Worm (Caenorhabditis elegans) whole organism, L1 larva: ENCODE results near the gene R03D7.15.
"Not testable (repeated sequence)": the region's sequence is repeated elsewhere in the genome, so short reads cannot be mapped to it uniquely, and the experiment has no call there.

ENCODE experiments used
- C04F5.9 ChIP-seq: sonication (generic microtip); optimal IDR thresholded peaks from 2 replicates; lab custom pipeline; 2016; ENCODE audit warnings: missing genetic modification characterization, missing compliant biosample characterization
- C16A3.4 ChIP-seq: fragments of 150-350 bp; optimal IDR thresholded peaks from 2 replicates; lab custom pipeline; 2014; ENCODE audit warnings: missing biosample characterization, missing genetic modification characterization
- aha-1 ChIP-seq: fragments of 150-350 bp; optimal IDR thresholded peaks from 2 replicates; lab custom pipeline; 2014; ENCODE audit warnings: missing biosample characterization, missing genetic modification characterization
- alr-1 ChIP-seq: fragments of 200-800 bp; sonication (Bioruptor generic); optimal IDR thresholded peaks from 2 replicates; lab custom pipeline; 2018; ENCODE audit warnings: borderline replicate concordance, mild to moderate bottlenecking, missing genetic modification characterization, missing compliant biosample characterization
- blmp-1 ChIP-seq: fragments of 150-350 bp; optimal IDR thresholded peaks from 2 replicates; lab custom pipeline; 2014; ENCODE audit warnings: missing biosample characterization, missing genetic modification characterization
- ceh-82 ChIP-seq, 3 experiments: fragments of 150-350 bp in 1 of 3; sonication (generic microtip) in 2 of 3; optimal IDR thresholded peaks; 2 replicates each; lab custom pipeline; 2014 to 2017; ENCODE audit warnings: missing biosample characterization in 3 of 3, missing genetic modification characterization in 3 of 3
- ceh-88 ChIP-seq: fragments of 200-800 bp; sonication (Bioruptor generic); IDR thresholded peaks from 2 replicates; pipeline ENCODE4 v1.3.6; 2022; ENCODE audit warnings: missing genetic modification characterization, missing compliant biosample characterization
- efl-1 ChIP-seq, 4 experiments: fragments of 150-350 bp; optimal IDR thresholded peaks in 3 of 4; peaks in 1 of 4; 1 replicate in 1 of 4; 2 replicates in 3 of 4; lab custom pipeline; 2014; ENCODE audit warnings: missing biosample characterization in 2 of 4, missing genetic modification characterization in 2 of 4, missing genetic modification reagents in 2 of 4
- egl-27 ChIP-seq, 2 experiments: fragments of 150-350 bp in 1 of 2; sonication (generic microtip); optimal IDR thresholded peaks; 3 replicates each; lab custom pipeline; 2017 to 2018; ENCODE audit warnings: missing biosample characterization in 2 of 2, missing genetic modification characterization in 2 of 2, missing genetic modification reagents in 2 of 2
- elt-2 ChIP-seq: sonication (generic microtip); optimal IDR thresholded peaks from 2 replicates; lab custom pipeline; 2016; ENCODE audit warnings: missing genetic modification characterization, mild to moderate bottlenecking, inconsistent platforms, missing compliant biosample characterization, missing genetic modification reagents
- elt-3 ChIP-seq, 6 experiments: fragments of 150-350 bp in 1 of 6; sonication (generic microtip); optimal IDR thresholded peaks; 2 replicates each; lab custom pipeline; 2017 to 2018; ENCODE audit warnings: missing biosample characterization in 6 of 6, missing genetic modification characterization in 6 of 6, inconsistent platforms in 1 of 6
- fkh-4 ChIP-seq: sonication (generic microtip); optimal IDR thresholded peaks from 2 replicates; lab custom pipeline; 2016; ENCODE audit warnings: missing compliant biosample characterization, missing genetic modification characterization, borderline replicate concordance
- fkh-8 ChIP-seq: sonication (generic microtip); optimal IDR thresholded peaks from 2 replicates; lab custom pipeline; 2016; ENCODE audit warnings: mild to moderate bottlenecking, missing genetic modification characterization, missing compliant biosample characterization
- hlh-4 ChIP-seq: sonication (generic microtip); optimal IDR thresholded peaks from 2 replicates; lab custom pipeline; 2016; ENCODE audit warnings: mild to moderate bottlenecking, missing genetic modification characterization, missing compliant biosample characterization
- irx-1 ChIP-seq: sonication (generic microtip); optimal IDR thresholded peaks from 2 replicates; lab custom pipeline; 2016; ENCODE audit warnings: missing genetic modification characterization, missing compliant biosample characterization
- lin-13 ChIP-seq: fragments of 150-350 bp; optimal IDR thresholded peaks from 2 replicates; lab custom pipeline; 2014; ENCODE audit warnings: missing biosample characterization, missing genetic modification reagents, missing genetic modification characterization
- lin-14 ChIP-seq: fragments of 200-800 bp; sonication (Bioruptor generic); optimal IDR thresholded peaks from 2 replicates; lab custom pipeline; 2018; ENCODE audit warnings: mild to moderate bottlenecking, missing genetic modification characterization, moderate library complexity, missing compliant biosample characterization
- lin-35 ChIP-seq, 2 experiments: fragments of 150-350 bp; optimal IDR thresholded peaks; 2 replicates each; lab custom pipeline; 2014; ENCODE audit warnings: missing biosample characterization in 2 of 2, missing genetic modification characterization in 2 of 2, missing genetic modification reagents in 2 of 2
- lin-39 ChIP-seq: fragments of 150-350 bp; optimal IDR thresholded peaks from 2 replicates; lab custom pipeline; 2014; ENCODE audit warnings: missing biosample characterization, missing genetic modification reagents, missing genetic modification characterization
- lir-3 ChIP-seq: sonication (generic microtip); optimal IDR thresholded peaks from 2 replicates; lab custom pipeline; 2016; ENCODE audit warnings: mild to moderate bottlenecking, missing genetic modification characterization, moderate library complexity, missing compliant biosample characterization; ENCODE audit not compliant: poor library complexity
- mef-2 ChIP-seq: fragments of 150-350 bp; optimal IDR thresholded peaks from 2 replicates; lab custom pipeline; 2014; ENCODE audit warnings: missing biosample characterization, missing genetic modification characterization
- mep-1 ChIP-seq: fragments of 150-350 bp; optimal IDR thresholded peaks from 2 replicates; lab custom pipeline; 2014; ENCODE audit warnings: missing biosample characterization, missing genetic modification characterization
- nhr-11 ChIP-seq: fragments of 150-350 bp; optimal IDR thresholded peaks from 2 replicates; lab custom pipeline; 2014; ENCODE audit warnings: missing biosample characterization, missing genetic modification characterization
- nhr-12 ChIP-seq: sonication (generic microtip); optimal IDR thresholded peaks from 2 replicates; lab custom pipeline; 2017; ENCODE audit warnings: missing biosample characterization, missing genetic modification characterization
- nhr-19 ChIP-seq: fragments of 200-800 bp; sonication (Bioruptor generic); conservative IDR thresholded peaks from 2 replicates; pipeline ENCODE4 v1.3.6; 2022; ENCODE audit warnings: missing genetic modification characterization, missing compliant biosample characterization
- nhr-237 ChIP-seq: fragments of 150-350 bp; optimal IDR thresholded peaks from 2 replicates; lab custom pipeline; 2014; ENCODE audit warnings: missing biosample characterization, missing genetic modification characterization
- nhr-28 ChIP-seq: fragments of 150-350 bp; optimal IDR thresholded peaks from 2 replicates; lab custom pipeline; 2014; ENCODE audit warnings: missing biosample characterization, missing genetic modification characterization
- nhr-47 ChIP-seq: sonication (generic microtip); optimal IDR thresholded peaks from 2 replicates; lab custom pipeline; 2016; ENCODE audit warnings: mild to moderate bottlenecking, missing genetic modification characterization, moderate library complexity, missing compliant biosample characterization
- nhr-76 ChIP-seq: sonication (generic microtip); optimal IDR thresholded peaks from 2 replicates; lab custom pipeline; 2017; ENCODE audit warnings: missing biosample characterization, missing genetic modification characterization
- nhr-90 ChIP-seq: sonication (generic microtip); optimal IDR thresholded peaks from 2 replicates; lab custom pipeline; 2016; ENCODE audit warnings: mild to moderate bottlenecking, missing genetic modification characterization, missing compliant biosample characterization; ENCODE audit not compliant: poor library complexity
- pag-3 ChIP-seq: sonication (generic microtip); optimal IDR thresholded peaks from 2 replicates; lab custom pipeline; 2017; ENCODE audit warnings: missing genetic modification characterization, mild to moderate bottlenecking, missing compliant biosample characterization, antibody characterized with exemption, borderline replicate concordance; ENCODE audit not compliant: insufficient read depth
- pqm-1 ChIP-seq: sonication (generic microtip); optimal IDR thresholded peaks from 3 replicates; lab custom pipeline; 2017; ENCODE audit warnings: missing biosample characterization, missing genetic modification characterization
- rnt-1 ChIP-seq: sonication (generic microtip); optimal IDR thresholded peaks from 2 replicates; lab custom pipeline; 2016; ENCODE audit warnings: mild to moderate bottlenecking, missing genetic modification characterization, moderate library complexity, missing compliant biosample characterization
- snpc-4 ChIP-seq: fragments of 150-350 bp; optimal IDR thresholded peaks from 2 replicates; lab custom pipeline; 2014; ENCODE audit warnings: missing biosample characterization, missing genetic modification characterization
- snu-23 ChIP-seq: sonication (generic microtip); optimal IDR thresholded peaks from 2 replicates; lab custom pipeline; 2016; ENCODE audit warnings: missing genetic modification characterization, missing compliant biosample characterization
- sox-4 ChIP-seq: sonication (generic microtip); optimal IDR thresholded peaks from 2 replicates; lab custom pipeline; 2016; ENCODE audit warnings: missing genetic modification characterization, missing compliant biosample characterization
- sup-37 ChIP-seq: fragments of 200-800 bp; sonication (Bioruptor generic); optimal IDR thresholded peaks from 2 replicates; lab custom pipeline; 2018; ENCODE audit warnings: mild to moderate bottlenecking, missing genetic modification characterization, missing compliant biosample characterization
- unc-130 ChIP-seq: fragments of 150-350 bp; optimal IDR thresholded peaks from 2 replicates; lab custom pipeline; 2017; ENCODE audit warnings: missing biosample characterization, missing genetic modification characterization, inconsistent platforms
- unc-30 ChIP-seq: sonication (generic microtip); optimal IDR thresholded peaks from 2 replicates; lab custom pipeline; 2017; ENCODE audit warnings: missing biosample characterization, missing genetic modification characterization
- vab-15 ChIP-seq: sonication (generic microtip); optimal IDR thresholded peaks from 2 replicates; lab custom pipeline; 2017; ENCODE audit warnings: missing genotype, mild to moderate bottlenecking, missing genetic modification characterization, missing compliant biosample characterization
- zip-4 ChIP-seq: fragments of 200-800 bp; sonication (Bioruptor generic); optimal IDR thresholded peaks from 2 replicates; lab custom pipeline; 2018; ENCODE audit warnings: mild to moderate bottlenecking, missing genetic modification characterization, moderate library complexity, missing compliant biosample characterization
- ztf-11 ChIP-seq, 2 experiments: sonication (generic microtip); optimal IDR thresholded peaks; 2 replicates each; lab custom pipeline; 2016 to 2017; ENCODE audit warnings: missing genetic modification characterization in 2 of 2, missing biosample characterization in 1 of 2, missing compliant biosample characterization in 1 of 2

R03D7.15 gene

DNA sequence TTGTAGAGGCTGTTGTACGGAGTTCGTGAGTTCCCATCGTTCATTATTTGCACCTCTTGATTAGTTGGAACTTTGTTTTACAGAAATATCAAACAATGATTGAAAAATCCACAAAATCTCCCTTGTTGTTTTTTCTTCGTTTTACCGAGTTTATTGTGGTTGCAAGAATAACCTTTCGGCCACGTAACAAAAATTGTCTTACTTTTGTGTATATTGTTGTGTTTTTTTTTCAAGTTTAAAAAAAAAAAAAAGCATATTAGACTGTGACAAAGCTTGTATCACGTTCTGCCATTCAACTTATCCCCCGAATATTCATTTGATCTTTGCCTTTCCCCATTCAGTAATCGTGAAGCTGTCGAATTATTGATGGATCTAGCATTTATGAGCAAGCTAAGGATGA is 24.8 kb upstream of the R03D7.15 start, which contains the start of gene F44F4.10 (continued):
- TF ChIP-seq nhr-76 (tag; lab: Kevin White, UChicago): no peak
- no peak for TF ChIP-seq ztf-11 (tag; optimal IDR thresholded peaks at IDR 0.05; lab: Kevin White, UChicago)
- no peak for TF ChIP-seq C16A3.4 (tag; lab: Kevin White, UChicago)
- TF ChIP-seq elt-3 (tag; optimal IDR thresholded peaks at IDR 0.05; lab: Kevin White, UChicago): no peak
- TF ChIP-seq, all 84 proteins: peak for 0

ce11 chrII:10918293-10918756 is 23.7 kb upstream of the R03D7.15 start, which contains the start of gene tba-4:
TSS of gene tba-4 (plus strand) at chrII:10918706.
- TF ChIP-seq efl-1 (optimal IDR thresholded peaks at IDR 0.05; lab: Kevin White, UChicago) (no peak), efl-1 (GFP tag; optimal IDR thresholded peaks at IDR 0.05 in 1 of 2; lab: Kevin White, UChicago) (peak in 1 of 2 experiments; percentile 61), blmp-1 (tag; lab: Kevin White, UChicago) (peak; percentile 35), lin-14 (GFP tag; lab: Kevin White, UChicago) (peak; percentile 32), snu-23 (no peak), nhr-12 (tag; lab: Kevin White, UChicago) (no peak), zip-4 (no peak)

- TF ChIP-seq nhr-47, mef-2, irx-1 (tag; lab: Kevin White, UChicago): not testable (repeated sequence)
Measured at ce11 chrII:10922874-10923273, 19.1 kb upstream of the R03D7.15 start, which contains the start of gene Y19D2B.1. TSS of gene Y19D2B.1 (minus strand) at chrII:10922974.

ce11 chrII:10923948-10924347 is 18.1 kb upstream of the R03D7.15 start, which contains the start of gene Y19D2B.2:
TSS of gene Y19D2B.2 (plus strand) at chrII:10924248.
- TF ChIP-seq sox-4: no peak
- TF ChIP-seq, all 84 proteins: peak for 0

ce11 chrII:10924669-10925068 is 17.3 kb upstream of the R03D7.15 start:
- TF ChIP-seq nhr-237 (tag; lab: Kevin White, UChicago): no peak
- no peak for TF ChIP-seq egl-27 (tag; optimal IDR thresholded peaks at IDR 0.05; lab: Kevin White, UChicago)
- TF ChIP-seq ceh-82 (tag; optimal IDR thresholded peaks at IDR 0.05; lab: Kevin White, UChicago): no peak
- peak; percentile 8 for TF ChIP-seq blmp-1 (tag; lab: Kevin White, UChicago)
- TF ChIP-seq fkh-4: no peak
- peak in 2 of 6 experiments; percentile 11 to 69 for TF ChIP-seq elt-3 (tag; optimal IDR thresholded peaks at IDR 0.05; lab: Kevin White, UChicago)
- TF ChIP-seq lin-13: no peak
- peak; percentile 8 for TF ChIP-seq snu-23
- no peak for TF ChIP-seq hlh-4
- no peak for TF ChIP-seq C04F5.9
- TF ChIP-seq nhr-90: peak; percentile 42
- no peak for TF ChIP-seq efl-1 (optimal IDR thresholded peaks at IDR 0.05; lab: Kevin White, UChicago)
- TF ChIP-seq efl-1 (GFP tag; optimal IDR thresholded peaks at IDR 0.05 in 1 of 2; lab: Kevin White, UChicago): no peak
- TF ChIP-seq mep-1: no peak
- no peak for TF ChIP-seq aha-1
- TF ChIP-seq nhr-28: no peak
- TF ChIP-seq sup-37 (GFP tag; lab: Kevin White, UChicago): no peak
- no peak for TF ChIP-seq rnt-1 (tag; lab: Kevin White, UChicago)
- TF ChIP-seq ceh-88 (GFP tag; lab: Robert Waterston, UW): no peak
- TF ChIP-seq unc-130 (tag; lab: Kevin White, UChicago): no peak
- peak; percentile 39 for TF ChIP-seq lin-14 (GFP tag; lab: Kevin White, UChicago)
- TF ChIP-seq fkh-8 (tag; lab: Kevin White, UChicago): no peak
- TF ChIP-seq nhr-19 (GFP tag; lab: Robert Waterston, UW): 0 out of 2 replicates have a peak, but pooled peaks have one; percentile 11
- TF ChIP-seq vab-15 (tag; lab: Kevin White, UChicago): no peak
- peak in 1 of 2 experiments; percentile 27 for TF ChIP-seq lin-35 (GFP tag; optimal IDR thresholded peaks at IDR 0.05; lab: Kevin White, UChicago)
- no peak for TF ChIP-seq lir-3 (tag; lab: Kevin White, UChicago)
- TF ChIP-seq unc-30 (tag; lab: Kevin White, UChicago): no peak
- no peak for TF ChIP-seq alr-1 (tag; lab: Kevin White, UChicago)
- TF ChIP-seq lin-39 (tag; lab: Kevin White, UChicago): no peak
- TF ChIP-seq nhr-12 (tag; lab: Kevin White, UChicago): no peak
- no peak for TF ChIP-seq nhr-11 (tag; lab: Kevin White, UChicago)
- TF ChIP-seq pag-3 (tag; lab: Kevin White, UChicago): no peak
- no peak for TF ChIP-seq pqm-1 (tag; lab: Kevin White, UChicago)
- peak; percentile 86 for TF ChIP-seq elt-2 (tag; lab: Kevin White, UChicago)
- no peak for TF ChIP-seq snpc-4 (tag; lab: Kevin White, UChicago)
